Worm (Caenorhabditis elegans) whole organism, L3 larva: ENCODE results near the gene R06F6.14.

Source experiments
- R02D3.7 ChIP-seq: fragments of 150-350 bp; optimal IDR thresholded peaks from 2 replicates; lab custom pipeline; 2014; ENCODE audit warnings: missing biosample characterization, missing genetic modification characterization
- ZK546.5 ChIP-seq: sonication (generic microtip); optimal IDR thresholded peaks from 2 replicates; lab custom pipeline; 2017; ENCODE audit warnings: missing biosample characterization, missing genetic modification characterization
- aly-2 ChIP-seq: fragments of 150-350 bp; optimal IDR thresholded peaks from 2 replicates; lab custom pipeline; 2014; ENCODE audit warnings: missing biosample characterization, missing genetic modification characterization
- ama-1 ChIP-seq: fragments of 150-350 bp; optimal IDR thresholded peaks from 2 replicates; lab custom pipeline; 2018
- ceh-16 ChIP-seq: sonication (generic microtip); optimal IDR thresholded peaks from 2 replicates; lab custom pipeline; 2017; ENCODE audit warnings: missing biosample characterization, missing genetic modification characterization
- ceh-28 ChIP-seq: fragments of 150-350 bp; optimal IDR thresholded peaks from 2 replicates; lab custom pipeline; 2014; ENCODE audit warnings: missing biosample characterization, missing genetic modification reagents, missing genetic modification characterization
- ceh-82 ChIP-seq: fragments of 150-350 bp; optimal IDR thresholded peaks from 2 replicates; lab custom pipeline; 2014; ENCODE audit warnings: missing biosample characterization, missing genetic modification characterization
- ceh-9 ChIP-seq: sonication (generic microtip); optimal IDR thresholded peaks from 2 replicates; lab custom pipeline; 2018; ENCODE audit warnings: missing biosample characterization, missing genetic modification characterization
- daf-12 ChIP-seq: fragments of 150-350 bp; optimal IDR thresholded peaks from 2 replicates; lab custom pipeline; 2014; ENCODE audit warnings: missing biosample characterization, missing genetic modification reagents, missing genetic modification characterization
- egl-27 ChIP-seq: sonication (generic microtip); optimal IDR thresholded peaks from 4 replicates; lab custom pipeline; 2017; ENCODE audit warnings: missing biosample characterization, missing genetic modification reagents, missing genetic modification characterization
- egl-5 ChIP-seq: fragments of 150-350 bp; optimal IDR thresholded peaks from 2 replicates; lab custom pipeline; 2017; ENCODE audit warnings: missing biosample characterization, missing genetic modification reagents, missing genetic modification characterization, inconsistent platforms
- elt-1 ChIP-seq: fragments of 150-350 bp; optimal IDR thresholded peaks from 2 replicates; lab custom pipeline; 2014; ENCODE audit warnings: missing biosample characterization, missing genetic modification characterization
- elt-2 ChIP-seq: sonication (generic microtip); optimal IDR thresholded peaks from 2 replicates; lab custom pipeline; 2016; ENCODE audit warnings: missing genetic modification reagents, mild to moderate bottlenecking, missing genetic modification characterization, missing compliant biosample characterization
- fkh-2 ChIP-seq: fragments of 150-350 bp; optimal IDR thresholded peaks from 2 replicates; lab custom pipeline; 2014; ENCODE audit warnings: missing biosample characterization, missing genetic modification reagents, missing genetic modification characterization
- hmg-11 ChIP-seq: sonication (generic microtip); optimal IDR thresholded peaks from 2 replicates; lab custom pipeline; 2016; ENCODE audit warnings: missing genetic modification characterization, missing compliant biosample characterization
- jun-1 ChIP-seq: fragments of 150-350 bp; optimal IDR thresholded peaks from 2 replicates; lab custom pipeline; 2014; ENCODE audit warnings: missing biosample characterization, missing genetic modification reagents, missing genetic modification characterization
- lin-15B ChIP-seq: fragments of 150-350 bp; optimal IDR thresholded peaks from 2 replicates; lab custom pipeline; 2014; ENCODE audit warnings: missing biosample characterization, missing genetic modification characterization
- lin-39 ChIP-seq: fragments of 150-350 bp; optimal IDR thresholded peaks from 2 replicates; lab custom pipeline; 2018; ENCODE audit warnings: missing biosample characterization, missing genetic modification reagents, missing genetic modification characterization
- lsy-12 ChIP-seq: sonication (generic microtip); optimal IDR thresholded peaks from 2 replicates; lab custom pipeline; 2016; ENCODE audit warnings: mild to moderate bottlenecking, missing genetic modification characterization, missing compliant biosample characterization
- mml-1 ChIP-seq: fragments of 150-350 bp; sonication (generic microtip); optimal IDR thresholded peaks from 3 replicates; lab custom pipeline; 2014; ENCODE audit warnings: missing biosample characterization, missing genetic modification characterization
- nhr-237 ChIP-seq: fragments of 150-350 bp; optimal IDR thresholded peaks from 2 replicates; lab custom pipeline; 2014; ENCODE audit warnings: missing biosample characterization, missing genetic modification characterization
- nhr-25 ChIP-seq: sonication (generic microtip); optimal IDR thresholded peaks from 2 replicates; lab custom pipeline; 2017; ENCODE audit warnings: missing biosample characterization, missing genetic modification characterization
- nhr-28 ChIP-seq: fragments of 150-350 bp; optimal IDR thresholded peaks from 2 replicates; lab custom pipeline; 2014; ENCODE audit warnings: missing biosample characterization, missing genetic modification characterization
- nhr-43 ChIP-seq: sonication (generic microtip); optimal IDR thresholded peaks from 2 replicates; lab custom pipeline; 2016; ENCODE audit warnings: mild to moderate bottlenecking, missing genetic modification characterization, missing compliant biosample characterization; ENCODE audit not compliant: poor library complexity, severe bottlenecking
- nhr-76 ChIP-seq: fragments of 150-350 bp; sonication (generic microtip); optimal IDR thresholded peaks from 5 replicates; lab custom pipeline; 2014; ENCODE audit warnings: missing biosample characterization, missing genetic modification characterization
- sea-2 ChIP-seq: fragments of 150-350 bp; sonication (generic microtip); optimal IDR thresholded peaks from 4 replicates; lab custom pipeline; 2014; ENCODE audit warnings: missing biosample characterization, missing genetic modification reagents, missing genetic modification characterization
- skn-1 ChIP-seq: fragments of 150-350 bp; optimal IDR thresholded peaks from 2 replicates; lab custom pipeline; 2014; ENCODE audit warnings: missing biosample characterization, missing genetic modification characterization
- snpc-4 ChIP-seq: fragments of 150-350 bp; optimal IDR thresholded peaks from 2 replicates; lab custom pipeline; 2014; ENCODE audit warnings: missing biosample characterization, missing genetic modification characterization
- unc-39 ChIP-seq: sonication (generic microtip); optimal IDR thresholded peaks from 4 replicates; lab custom pipeline; 2017; ENCODE audit warnings: missing biosample characterization, missing genetic modification characterization
- unc-62 ChIP-seq: fragments of 150-350 bp; sonication (generic microtip); optimal IDR thresholded peaks from 4 replicates; lab custom pipeline; 2014; ENCODE audit warnings: missing biosample characterization, missing genetic modification reagents, missing genetic modification characterization
- zag-1 ChIP-seq: fragments of 150-350 bp; optimal IDR thresholded peaks from 2 replicates; lab custom pipeline; 2014; ENCODE audit warnings: missing biosample characterization, missing genetic modification characterization
- ztf-11 ChIP-seq: fragments of 150-350 bp; optimal IDR thresholded peaks from 2 replicates; lab custom pipeline; 2014; ENCODE audit warnings: missing biosample characterization, missing genetic modification characterization

Gene R06F6.14

ce11 chrII:10808708-10809343 is at the start of gene R06F6.14:
Gene R06F6.14 (plus strand): TSS chrII:10809293.
- no peak for TF ChIP-seq ama-1 (lab: Kevin White, UChicago)
- no peak for TF ChIP-seq skn-1 (tag; lab: Kevin White, UChicago)
- no peak for TF ChIP-seq ceh-9 (tag; lab: Kevin White, UChicago)
- TF ChIP-seq egl-5 (tag; lab: Kevin White, UChicago), result no peak
- no peak for TF ChIP-seq nhr-237 (tag; lab: Kevin White, UChicago)
- no peak for TF ChIP-seq ceh-28 (tag; lab: Kevin White, UChicago)
- no peak for TF ChIP-seq lsy-12 (tag; lab: Kevin White, UChicago)
- no peak for TF ChIP-seq elt-1 (tag; lab: Kevin White, UChicago)
- no peak for TF ChIP-seq lin-15B (tag; lab: Kevin White, UChicago)
- TF ChIP-seq nhr-28 (tag; lab: Kevin White, UChicago), result no peak

ce11 chrII:10759425-10759824 is 49.7 kb upstream of the R06F6.14 start:
- TF ChIP-seq ceh-28 (tag; lab: Kevin White, UChicago), result no peak
- TF ChIP-seq elt-1 (tag; lab: Kevin White, UChicago), result no peak
- no peak for TF ChIP-seq skn-1 (tag; lab: Kevin White, UChicago)
- TF ChIP-seq aly-2 (tag; lab: Kevin White, UChicago), result no peak
- no peak for TF ChIP-seq ceh-82 (tag; lab: Kevin White, UChicago)
- TF ChIP-seq snpc-4, result no peak
- no peak for TF ChIP-seq nhr-237 (tag; lab: Kevin White, UChicago)
- no peak for TF ChIP-seq fkh-2 (tag; lab: Kevin White, UChicago)
- no peak for TF ChIP-seq nhr-43 (tag; lab: Kevin White, UChicago)
- no peak for TF ChIP-seq elt-2 (tag; lab: Kevin White, UChicago)
- TF ChIP-seq ztf-11 (tag; lab: Kevin White, UChicago), result no peak
- TF ChIP-seq zag-1, result no peak
- TF ChIP-seq ceh-16 (tag; lab: Kevin White, UChicago), result no peak
- no peak for TF ChIP-seq hmg-11 (tag; lab: Kevin White, UChicago)
- no peak for TF ChIP-seq jun-1 (tag; lab: Kevin White, UChicago)
- TF ChIP-seq ama-1 (lab: Kevin White, UChicago), result no peak
- TF ChIP-seq nhr-25 (tag; lab: Kevin White, UChicago), result no peak

- TF ChIP-seq lin-39 (tag; lab: Kevin White, UChicago) (no peak), nhr-76 (tag; lab: Kevin White, UChicago) (no peak), sea-2 (no peak), ceh-9 (tag; lab: Kevin White, UChicago) (no peak), jun-1 (tag; lab: Kevin White, UChicago) (no peak), egl-5 (tag; lab: Kevin White, UChicago) (no peak), ceh-82 (tag; lab: Kevin White, UChicago) (no peak), daf-12 (no peak)
Observed at ce11 chrII:10760801-10761200, 48.3 kb upstream of the R06F6.14 start.

- TF ChIP-seq unc-62, result no peak
- no peak for TF ChIP-seq ceh-82 (tag; lab: Kevin White, UChicago)
- peak; percentile 25 for TF ChIP-seq snpc-4
- TF ChIP-seq hmg-11 (tag; lab: Kevin White, UChicago), result peak; percentile 2
Observed at ce11 chrII:10761653-10762052, 47.4 kb upstream of the R06F6.14 start.

- TF ChIP-seq nhr-25 (tag; lab: Kevin White, UChicago) (no peak), ceh-9 (tag; lab: Kevin White, UChicago) (no peak), sea-2 (no peak), nhr-28 (tag; lab: Kevin White, UChicago) (no peak), daf-12 (no peak), jun-1 (tag; lab: Kevin White, UChicago) (no peak), ZK546.5 (no peak), unc-62 (no peak), R02D3.7 (tag; lab: Kevin White, UChicago) (no peak), elt-2 (tag; lab: Kevin White, UChicago) (no peak), ztf-11 (tag; lab: Kevin White, UChicago) (no peak), egl-27 (tag; lab: Kevin White, UChicago) (no peak), nhr-237 (tag; lab: Kevin White, UChicago) (no peak), mml-1 (tag; lab: Kevin White, UChicago) (no peak), unc-39 (tag; lab: Kevin White, UChicago) (no peak), snpc-4 (no peak), lin-15B (tag; lab: Kevin White, UChicago) (no peak), skn-1 (tag; lab: Kevin White, UChicago) (no peak)
Observed at ce11 chrII:10765238-10765637, 43.9 kb upstream of the R06F6.14 start.
